Fruit fly (Drosophila melanogaster) ovary, adult (tissue): Measurements from ENCODE around the gene fal.
A peak's percentile ranks its signal among the peaks of the same experiment; 100 is the strongest.

Experiments
- CG17801 ChIP-seq: fragments of 200-800 bp; optimal IDR thresholded peaks from 2 replicates; lab custom pipeline; 2019; ENCODE audit warnings: missing biosample characterization, mild to moderate bottlenecking, missing genetic modification characterization, moderate library complexity; ENCODE audit not compliant: partially characterized antibody

Gene fal

dm6 chr3L:19280700-19281099, 13.7 kb upstream of the fal start, which contains the start of gene CG14089:
Gene CG14089 (minus strand): TSS chr3L:19280800.
- TF ChIP-seq CG17801 (GFP tag; lab: Kevin White, UChicago), result no peak

- no peak for TF ChIP-seq CG17801 (GFP tag; lab: Kevin White, UChicago)
These were observed 5.9 kb upstream of the fal start for dm6 chr3L:19288395-19288969.

DNA sequence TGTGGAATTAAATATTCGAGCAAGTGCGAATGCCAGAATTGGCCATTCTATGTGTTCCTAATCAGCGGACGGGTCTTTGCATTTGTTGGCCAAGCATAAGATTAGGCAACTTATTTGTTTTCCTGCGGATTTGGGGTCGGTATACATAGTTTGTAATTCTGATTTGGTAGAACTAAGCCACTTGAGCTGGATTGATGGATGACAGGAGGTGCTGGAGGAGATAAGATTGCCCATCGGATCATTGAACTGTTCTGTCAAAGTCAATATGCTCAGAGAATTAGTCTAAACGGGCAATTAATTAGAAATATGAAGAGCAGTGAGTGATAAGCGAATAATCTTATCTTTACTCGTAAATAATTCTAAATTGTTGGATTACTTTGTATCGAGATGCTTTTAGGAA, 5.0 kb upstream of the fal start:
- no peak for TF ChIP-seq CG17801 (GFP tag; lab: Kevin White, UChicago)

dm6 chr3L:19291465-19292413, 2.6 kb upstream of the fal start:
- TF ChIP-seq CG17801 (GFP tag; lab: Kevin White, UChicago), result no peak

DNA sequence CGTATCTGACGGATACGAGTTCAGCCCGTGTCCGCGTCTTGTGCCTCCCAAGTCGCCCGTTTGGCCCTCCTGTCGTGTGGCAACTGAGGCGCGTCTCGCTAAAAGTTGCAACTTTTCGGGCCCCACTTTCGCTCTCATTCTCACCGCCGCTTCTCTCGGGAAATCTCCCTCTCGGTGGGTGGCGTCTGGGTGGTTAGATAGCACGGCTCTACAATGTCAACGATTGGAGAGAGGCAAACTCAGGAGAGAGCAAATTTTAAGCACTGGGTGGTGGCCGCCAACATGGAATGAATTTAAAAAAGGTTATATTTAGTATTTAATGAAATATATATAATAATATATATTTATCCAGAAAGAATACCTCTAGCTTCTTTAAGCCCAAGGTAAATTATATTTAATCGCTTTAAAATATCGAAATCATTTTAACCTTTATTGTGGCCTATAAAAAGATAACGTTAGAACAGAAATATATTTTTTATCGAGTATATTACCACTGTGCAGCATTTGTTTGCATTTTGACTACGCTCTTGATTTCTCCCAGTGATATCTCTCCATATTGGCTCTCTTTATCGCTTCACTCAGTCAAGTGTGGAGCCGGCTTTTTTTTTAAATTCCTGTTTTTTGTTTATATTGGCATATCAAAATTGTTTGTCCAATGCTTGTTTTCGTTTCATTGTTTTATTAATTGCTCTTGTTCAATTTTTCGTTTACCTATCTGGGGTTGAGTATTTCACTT, 1.8 kb upstream of the fal start, which contains the start of gene Gbs-76A:
Gbs-76A (minus strand) TSS at position 327 of the 736 bp plus-strand sequence.
- TF ChIP-seq CG17801 (GFP tag; lab: Kevin White, UChicago), result peak; percentile 50

- TF ChIP-seq CG17801 (GFP tag; lab: Kevin White, UChicago), result no peak
These were observed 1.1 kb upstream of the fal start for dm6 chr3L:19293178-19293741.

DNA sequence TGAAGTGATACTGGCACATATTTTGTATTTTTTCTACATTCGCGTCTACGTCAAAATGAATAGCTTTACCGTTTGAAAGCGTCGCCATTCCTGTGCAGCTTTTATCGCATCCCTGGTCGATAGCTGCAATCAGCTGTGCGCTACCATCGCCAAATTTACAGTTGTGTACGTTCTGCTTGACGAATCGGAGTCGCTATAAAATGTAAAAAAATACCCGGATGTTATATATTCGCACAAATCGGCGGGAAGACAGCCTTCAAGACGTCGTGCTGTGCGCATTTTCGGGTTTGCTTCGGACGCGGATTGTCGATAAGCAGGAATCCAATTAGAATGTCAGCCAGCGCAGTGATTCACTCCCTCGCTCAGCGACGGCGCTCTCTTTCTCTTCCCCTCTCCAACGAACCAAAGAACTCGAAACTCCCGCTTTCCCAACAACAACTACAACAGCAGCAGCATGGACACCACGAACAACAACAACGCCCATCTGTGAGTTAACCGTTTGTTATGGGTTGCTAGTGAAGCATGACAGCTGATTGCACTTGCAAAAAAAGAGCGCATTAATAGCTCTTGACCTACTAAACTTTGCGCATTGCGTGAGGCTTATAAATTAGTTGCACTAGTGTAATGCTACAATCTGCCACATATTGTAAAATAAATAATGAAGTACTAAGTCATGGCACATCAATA, 392 bp downstream of the fal start:
- TF ChIP-seq CG17801 (GFP tag; lab: Kevin White, UChicago), result peak; percentile 58

dm6 chr3L:19314877-19315276, 20.5 kb downstream of the fal start:
- TF ChIP-seq CG17801 (GFP tag; lab: Kevin White, UChicago), result no peak

- TF ChIP-seq CG17801 (GFP tag; lab: Kevin White, UChicago), result no peak
These were observed 22.3 kb downstream of the fal start for dm6 chr3L:19316638-19317037.

DNA sequence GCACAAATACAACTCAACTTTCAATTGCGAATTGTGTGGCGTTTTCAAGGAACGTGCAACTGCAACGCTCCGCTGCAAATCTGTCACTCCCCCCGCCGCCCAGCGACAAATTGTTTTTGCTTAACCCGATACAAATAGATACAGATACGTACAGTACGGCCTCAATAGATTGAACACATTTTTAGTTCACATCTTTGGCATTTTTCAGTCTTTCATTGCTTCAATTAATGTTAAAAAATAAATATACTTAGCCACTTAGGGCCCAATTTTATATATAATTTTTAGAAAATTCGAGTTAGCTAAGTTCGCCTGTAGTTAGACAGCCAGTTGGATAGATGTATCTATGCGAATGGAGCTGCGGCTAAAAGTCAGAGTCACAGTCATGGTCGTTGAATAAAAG, 31.7 kb downstream of the fal start:
- TF ChIP-seq CG17801 (GFP tag; lab: Kevin White, UChicago), result peak; percentile 0

dm6 chr3L:19327223-19327622, 32.9 kb downstream of the fal start:
- TF ChIP-seq CG17801 (GFP tag; lab: Kevin White, UChicago), result no peak

DNA sequence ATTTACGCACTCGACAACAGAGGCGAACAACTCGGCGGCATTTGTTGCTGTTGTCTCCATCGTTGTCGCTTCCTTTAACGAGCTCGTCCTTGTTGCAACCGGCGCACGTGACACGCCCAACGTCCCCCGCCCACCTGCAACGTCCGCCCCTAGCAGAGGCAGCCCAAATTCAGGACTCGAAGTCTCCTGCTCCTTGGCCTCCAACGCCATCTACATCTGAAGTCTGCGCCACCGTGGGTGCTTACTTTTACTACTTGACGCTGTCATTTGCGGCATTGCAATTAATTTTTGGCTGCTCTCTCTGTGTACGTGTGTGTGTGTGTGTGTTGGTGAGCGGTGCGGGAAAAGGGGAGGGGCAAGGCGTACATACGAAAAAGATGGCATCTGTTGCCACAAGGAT, 33.7 kb downstream of the fal start:
- no peak for TF ChIP-seq CG17801 (GFP tag; lab: Kevin White, UChicago)

DNA sequence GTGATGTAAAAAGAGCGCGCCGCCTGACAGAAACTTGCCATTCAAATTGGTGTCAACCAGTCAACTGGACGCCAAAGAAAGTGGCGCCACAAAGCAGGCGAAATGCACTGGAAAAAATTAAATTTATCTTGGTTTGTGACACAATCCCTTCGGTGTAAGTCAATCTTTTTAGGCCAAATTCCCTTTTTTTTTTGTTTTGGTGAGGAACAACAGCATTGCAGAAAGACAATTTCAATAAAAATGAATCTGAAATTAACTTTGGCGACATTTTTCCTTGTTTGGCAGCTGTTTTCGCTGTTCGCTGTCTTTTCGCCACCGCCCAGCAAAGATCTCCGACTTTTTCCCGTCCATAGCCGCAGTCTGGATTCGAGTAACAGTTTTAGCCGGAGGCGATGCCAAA, 35.1 kb downstream of the fal start:
- no peak for TF ChIP-seq CG17801 (GFP tag; lab: Kevin White, UChicago)

- TF ChIP-seq CG17801 (GFP tag; lab: Kevin White, UChicago), result no peak
These were observed 37.4 kb downstream of the fal start for dm6 chr3L:19331763-19332162.
